Fruit fly (Drosophila melanogaster): ENCODE data around the gene CG32719.

The CG32719 gene

DNA sequence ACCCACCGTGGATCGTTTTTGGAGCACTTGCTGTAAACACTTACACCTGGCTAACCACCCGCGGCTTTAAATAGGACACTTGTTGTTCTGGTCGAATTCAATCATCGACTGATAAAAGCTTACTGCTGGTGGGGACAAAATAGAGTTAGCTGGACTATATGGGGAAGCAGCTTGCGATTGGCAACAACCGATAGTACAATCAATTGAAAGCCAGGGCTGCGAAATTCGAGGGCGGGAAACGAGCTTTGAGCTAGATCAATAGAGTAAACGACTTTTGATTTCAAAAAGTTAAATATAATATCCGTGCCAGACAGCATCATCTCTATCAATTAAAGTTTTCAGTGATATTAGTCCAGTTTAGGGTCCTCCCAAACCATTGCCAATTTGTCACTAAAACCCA lies at the start of gene CG32719:
TSS of gene CG32719 (minus strand) at position 101 of the 400 bp plus-strand sequence.
- TF ChIP-seq CG7045 (GFP tag; optimal IDR thresholded peaks at IDR 0.05) (no peak), ovo (GFP tag; optimal IDR thresholded peaks at IDR 0.05) (no peak), kay (GFP tag; ENCODE audit: borderline replicate concordance) (no peak), Clk (GFP tag; optimal IDR thresholded peaks at IDR 0.05) (no peak), CG7101 (tag; optimal IDR thresholded peaks at IDR 0.05) (no peak), cnc (optimal IDR thresholded peaks at IDR 0.05) (no peak), pad (GFP tag; optimal IDR thresholded peaks at IDR 0.05) (no peak)

DNA sequence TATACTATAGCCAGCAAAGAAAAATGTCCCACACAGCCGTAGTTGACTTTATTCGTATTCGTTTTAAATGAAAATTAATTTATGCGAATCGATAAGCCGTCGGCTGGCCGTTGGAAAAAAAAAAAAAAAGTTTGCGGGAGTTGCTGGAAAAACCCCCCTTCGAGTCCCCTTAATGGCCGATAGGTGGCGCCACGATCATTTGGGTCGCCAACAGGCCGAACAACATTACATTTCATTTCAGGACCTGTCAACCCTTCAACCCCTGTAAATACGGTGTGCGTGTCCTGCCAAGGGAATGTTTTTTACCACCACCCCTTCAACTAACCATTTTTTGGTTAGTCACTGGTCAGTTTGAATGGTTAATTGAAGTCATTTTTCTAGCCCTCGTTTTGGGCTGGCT lies 45.3 kb upstream of the CG32719 start:
- TF ChIP-seq kay (GFP tag; ENCODE audit: borderline replicate concordance) (no peak), CG7045 (GFP tag; optimal IDR thresholded peaks at IDR 0.05) (no peak), Hr96 (GFP tag; optimal IDR thresholded peaks at IDR 0.05) (no peak), cnc (optimal IDR thresholded peaks at IDR 0.05) (no peak)

- no peak for TF ChIP-seq Crg-1 (GFP tag; optimal IDR thresholded peaks at IDR 0.05)
- no peak for TF ChIP-seq CG33017 (tag; optimal IDR thresholded peaks at IDR 0.05)
- TF ChIP-seq CG11617 (GFP tag; optimal IDR thresholded peaks at IDR 0.05): no peak
- no peak for TF ChIP-seq toe (GFP tag; optimal IDR thresholded peaks at IDR 0.05)
- TF ChIP-seq Mnt (GFP tag; optimal IDR thresholded peaks at IDR 0.05): no peak
- no peak for TF ChIP-seq bab1 (GFP tag; optimal IDR thresholded peaks at IDR 0.05)
- TF ChIP-seq Hr96 (GFP tag; optimal IDR thresholded peaks at IDR 0.05): no peak
- no peak for TF ChIP-seq tj (GFP tag; optimal IDR thresholded peaks at IDR 0.05)
- TF ChIP-seq CG14711 (tag; optimal IDR thresholded peaks at IDR 0.05): no peak
- no peak for TF ChIP-seq pad (GFP tag; optimal IDR thresholded peaks at IDR 0.05)
- TF ChIP-seq CG1620 (GFP tag; optimal IDR thresholded peaks at IDR 0.05): no peak
- no peak for TF ChIP-seq CG12768 (GFP tag; optimal IDR thresholded peaks at IDR 0.05)
- TF ChIP-seq cic (GFP tag; optimal IDR thresholded peaks at IDR 0.05): no peak
These were observed 38.2 kb upstream of the CG32719 start, which contains the start of gene CG12689 for dm6 chrX:7586031-7586430. CG12689 (minus strand) TSS chrX:7586131.

DNA sequence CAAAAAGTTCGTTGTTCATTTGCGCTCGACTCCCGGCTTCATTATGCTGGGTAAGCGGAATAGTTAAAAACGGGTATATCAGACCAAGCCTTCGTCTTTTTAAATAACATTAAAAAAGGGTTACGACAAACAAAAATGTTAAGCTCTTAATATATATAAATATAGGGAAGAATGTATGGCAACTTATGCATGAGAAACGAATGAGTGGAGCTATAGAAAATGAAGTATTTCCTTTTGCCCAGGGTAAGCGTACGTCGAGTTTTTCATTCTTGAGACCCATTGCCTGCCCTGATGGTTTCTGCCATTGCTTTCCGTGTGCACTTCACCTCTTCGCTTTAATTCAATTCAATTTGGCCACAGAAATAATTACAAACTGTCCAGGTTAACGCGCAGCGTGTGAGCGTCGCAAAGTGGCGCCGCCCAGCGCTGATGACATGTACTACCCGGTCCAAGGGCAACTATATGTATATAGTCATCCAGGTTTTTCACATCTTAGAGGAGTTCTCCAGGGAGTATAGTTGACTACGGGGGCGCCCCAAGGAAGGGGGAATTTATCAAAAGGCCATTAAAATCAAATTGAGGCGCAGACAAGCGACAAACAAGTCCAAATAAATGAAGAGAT lies 33.5 kb upstream of the CG32719 start:
- TF ChIP-seq tj (GFP tag; optimal IDR thresholded peaks at IDR 0.05): peak; percentile 5
- no peak for TF ChIP-seq CG14711 (tag; optimal IDR thresholded peaks at IDR 0.05)

DNA sequence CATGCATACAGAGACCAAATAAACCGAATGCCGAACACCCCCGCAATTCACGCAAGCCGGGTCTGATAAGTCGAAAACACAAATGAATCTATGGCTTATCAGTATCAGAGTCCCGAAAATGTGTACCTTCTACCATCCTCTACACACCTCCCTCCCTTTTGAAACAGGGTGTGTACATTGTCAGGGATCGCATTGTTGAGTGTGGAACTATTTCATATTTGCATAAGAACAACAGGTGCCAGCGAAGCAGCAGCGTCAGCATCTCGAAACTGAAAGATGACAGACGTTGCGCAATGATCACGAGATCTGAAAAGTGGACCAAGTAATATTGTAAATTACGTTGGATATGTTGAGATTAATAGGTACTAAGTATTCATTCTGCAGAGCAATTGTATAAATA lies 32.0 kb upstream of the CG32719 start:
- peak; percentile 37 for TF ChIP-seq tj (GFP tag; optimal IDR thresholded peaks at IDR 0.05)
- no peak for TF ChIP-seq CG7045 (GFP tag; optimal IDR thresholded peaks at IDR 0.05)
- no peak for TF ChIP-seq toe (GFP tag; optimal IDR thresholded peaks at IDR 0.05)
- TF ChIP-seq CG7101 (tag; optimal IDR thresholded peaks at IDR 0.05): no peak
- no peak for TF ChIP-seq CG1620 (GFP tag; optimal IDR thresholded peaks at IDR 0.05)
- TF ChIP-seq Clk (GFP tag; optimal IDR thresholded peaks at IDR 0.05): no peak
- no peak for TF ChIP-seq CG12768 (GFP tag; optimal IDR thresholded peaks at IDR 0.05)
- no peak for TF ChIP-seq Crg-1 (GFP tag; optimal IDR thresholded peaks at IDR 0.05)
- no peak for TF ChIP-seq pad (GFP tag; optimal IDR thresholded peaks at IDR 0.05)
- peak; percentile 30 for TF ChIP-seq ovo (GFP tag; optimal IDR thresholded peaks at IDR 0.05)
- TF ChIP-seq CG11617 (GFP tag; optimal IDR thresholded peaks at IDR 0.05): no peak
- TF ChIP-seq CG14711 (tag; optimal IDR thresholded peaks at IDR 0.05): no peak
- no peak for TF ChIP-seq cic (GFP tag; optimal IDR thresholded peaks at IDR 0.05)

DNA sequence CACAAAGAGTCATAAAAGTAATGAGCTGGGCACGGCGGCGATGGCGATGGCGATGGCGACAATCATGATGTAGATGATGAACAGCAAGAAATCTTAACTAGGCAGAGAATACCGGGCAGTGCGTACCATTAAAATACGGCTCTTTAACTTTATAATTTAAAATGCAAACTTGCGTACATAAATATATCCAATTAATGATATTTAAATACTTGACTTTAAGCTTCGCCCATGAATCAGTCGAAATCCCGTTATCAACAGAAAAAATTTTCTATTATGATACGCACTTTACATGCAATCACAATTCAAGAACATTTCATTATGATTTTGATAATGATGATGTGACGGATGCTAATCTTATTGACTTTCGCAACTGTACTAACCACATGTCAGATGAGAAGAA lies 31.2 kb upstream of the CG32719 start:
- no peak for TF ChIP-seq ovo (GFP tag; optimal IDR thresholded peaks at IDR 0.05)
- no peak for TF ChIP-seq kay (GFP tag; ENCODE audit: borderline replicate concordance)
- TF ChIP-seq CG33017 (tag; optimal IDR thresholded peaks at IDR 0.05): no peak
- no peak for TF ChIP-seq toe (GFP tag; optimal IDR thresholded peaks at IDR 0.05)
- no peak for TF ChIP-seq cnc (optimal IDR thresholded peaks at IDR 0.05)
- no peak for TF ChIP-seq pad (GFP tag; optimal IDR thresholded peaks at IDR 0.05)
- no peak for TF ChIP-seq Hr96 (GFP tag; optimal IDR thresholded peaks at IDR 0.05)

DNA sequence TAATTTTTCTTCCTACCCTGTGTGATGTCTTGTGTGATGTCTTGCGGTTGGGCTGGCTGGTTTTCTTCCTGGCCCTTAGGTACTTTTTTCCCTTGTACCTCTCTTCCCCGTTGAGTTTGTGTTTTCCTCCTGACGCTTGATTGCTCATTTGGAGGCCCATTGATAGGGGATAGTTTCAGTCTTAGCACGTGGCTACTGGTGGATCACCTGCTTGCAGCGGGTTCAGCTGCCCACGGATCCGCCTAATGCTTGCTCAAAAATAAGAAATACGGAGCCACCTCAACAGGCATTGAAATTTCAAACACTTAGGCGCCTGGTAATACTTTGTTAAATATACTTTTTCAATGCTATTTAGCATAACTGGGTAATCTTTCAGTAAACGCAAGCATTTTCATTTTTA lies 26.2 kb upstream of the CG32719 start, which contains the start of gene CG11369:
TSS of gene CG11369 (plus strand) at position 301 of the 400 bp plus-strand sequence.
- TF ChIP-seq pad (GFP tag; optimal IDR thresholded peaks at IDR 0.05) (no peak), Mnt (GFP tag; optimal IDR thresholded peaks at IDR 0.05) (no peak), kay (GFP tag; ENCODE audit: borderline replicate concordance) (no peak), ovo (GFP tag; optimal IDR thresholded peaks at IDR 0.05) (no peak), CG14711 (tag; optimal IDR thresholded peaks at IDR 0.05) (no peak), CG1620 (GFP tag; optimal IDR thresholded peaks at IDR 0.05) (no peak), Clk (GFP tag; optimal IDR thresholded peaks at IDR 0.05) (no peak), Hr96 (GFP tag; optimal IDR thresholded peaks at IDR 0.05) (no peak), CG7045 (GFP tag; optimal IDR thresholded peaks at IDR 0.05) (no peak), Crg-1 (GFP tag; optimal IDR thresholded peaks at IDR 0.05) (no peak), bab1 (GFP tag; optimal IDR thresholded peaks at IDR 0.05) (no peak), cic (GFP tag; optimal IDR thresholded peaks at IDR 0.05) (no peak), CG5204 (GFP tag; optimal IDR thresholded peaks at IDR 0.05) (no peak), tj (GFP tag; optimal IDR thresholded peaks at IDR 0.05) (no peak), cnc (optimal IDR thresholded peaks at IDR 0.05) (no peak), CG7101 (tag; optimal IDR thresholded peaks at IDR 0.05) (no peak), CG11617 (GFP tag; optimal IDR thresholded peaks at IDR 0.05) (no peak), CG12768 (GFP tag; optimal IDR thresholded peaks at IDR 0.05) (no peak), toe (GFP tag; optimal IDR thresholded peaks at IDR 0.05) (no peak), CG33017 (tag; optimal IDR thresholded peaks at IDR 0.05) (no peak)

Data from whole organism, adult.